Worm (Caenorhabditis elegans) whole organism, early embryonic: Measurements from ENCODE around the gene T23F2.2.

Experiments used
- B0310.2 ChIP-seq: sonication (generic microtip); optimal IDR thresholded peaks from 2 replicates; lab custom pipeline; 2016; ENCODE audit warnings: mild to moderate bottlenecking, missing genetic modification characterization, missing compliant biosample characterization
- F13C5.2 ChIP-seq: sonication (generic microtip); optimal IDR thresholded peaks from 2 replicates; lab custom pipeline; 2017; ENCODE audit warnings: mild to moderate bottlenecking, missing genetic modification characterization, inconsistent platforms, missing compliant biosample characterization
- aly-1 ChIP-seq: sonication (generic microtip); optimal IDR thresholded peaks from 2 replicates; lab custom pipeline; 2016; ENCODE audit warnings: missing genetic modification characterization, missing compliant biosample characterization
- ama-1 ChIP-seq: fragments of 150-350 bp; optimal IDR thresholded peaks from 2 replicates; lab custom pipeline; 2014
- ceh-13 ChIP-seq: fragments of 200-800 bp; sonication (Bioruptor generic); optimal IDR thresholded peaks from 2 replicates; lab custom pipeline; 2018; ENCODE audit warnings: mild to moderate bottlenecking, missing genetic modification characterization, missing compliant biosample characterization
- ceh-36 ChIP-seq: sonication (generic microtip); optimal IDR thresholded peaks from 2 replicates; lab custom pipeline; 2016; ENCODE audit warnings: missing genetic modification characterization, inconsistent platforms, missing compliant biosample characterization
- ets-7 ChIP-seq: sonication (generic microtip); optimal IDR thresholded peaks from 2 replicates; lab custom pipeline; 2016; ENCODE audit warnings: missing genotype, missing genetic modification characterization, missing compliant biosample characterization
- flt-1 ChIP-seq: fragments of 200-800 bp; sonication (Bioruptor generic); IDR thresholded peaks from 2 replicates; pipeline ENCODE4 v1.3.6; 2022; ENCODE audit warnings: missing genetic modification characterization, missing compliant biosample characterization
- hmbx-1 ChIP-seq: sonication (generic microtip); optimal IDR thresholded peaks from 2 replicates; lab custom pipeline; 2016; ENCODE audit warnings: mild to moderate bottlenecking, missing genetic modification characterization, missing compliant biosample characterization
- hmg-4 ChIP-seq: fragments of 200-800 bp; sonication (Bioruptor generic); optimal IDR thresholded peaks from 2 replicates; lab custom pipeline; 2018; ENCODE audit warnings: mild to moderate bottlenecking, missing genetic modification characterization, missing compliant biosample characterization
- hnd-1 ChIP-seq: sonication (generic microtip); optimal IDR thresholded peaks from 2 replicates; lab custom pipeline; 2016; ENCODE audit warnings: missing genetic modification characterization, missing compliant biosample characterization
- pes-1 ChIP-seq: fragments of 200-800 bp; sonication (Bioruptor generic); IDR thresholded peaks from 2 replicates; pipeline ENCODE4 v1.3.6; 2022; ENCODE audit warnings: missing genetic modification reagents, missing genetic modification characterization, missing compliant biosample characterization
- scrt-1 ChIP-seq: fragments of 200-800 bp; sonication (Bioruptor generic); IDR thresholded peaks from 2 replicates; pipeline ENCODE4 v1.3.6; 2022; ENCODE audit warnings: missing genetic modification characterization, missing compliant biosample characterization
- sea-1 ChIP-seq: fragments of 200-800 bp; sonication (Bioruptor generic); conservative IDR thresholded peaks from 2 replicates; pipeline ENCODE4 v1.3.6; 2022; ENCODE audit warnings: missing genetic modification characterization, missing compliant biosample characterization
- tbx-11 ChIP-seq: fragments of 200-800 bp; sonication (Bioruptor generic); IDR thresholded peaks from 2 replicates; pipeline ENCODE4 v1.3.6; 2022; ENCODE audit warnings: missing genetic modification characterization, missing compliant biosample characterization
- tbx-37 ChIP-seq: fragments of 200-800 bp; sonication (Bioruptor generic); conservative IDR thresholded peaks from 2 replicates; pipeline ENCODE4 v1.3.6; 2022; ENCODE audit warnings: missing genetic modification reagents, missing genetic modification characterization, missing compliant biosample characterization
- tra-4 ChIP-seq: sonication (generic microtip); optimal IDR thresholded peaks from 2 replicates; lab custom pipeline; 2017; ENCODE audit warnings: missing genetic modification characterization, missing compliant biosample characterization

The T23F2.2 gene

ce11 chrX:5460930-5461329 lies 44.1 kb downstream of the T23F2.2 start, which contains the start of gene ddr-1:
TSS of gene ddr-1 (plus strand) at chrX:5461230.
- TF ChIP-seq scrt-1 (GFP tag; lab: Robert Waterston, UW), result no peak
- TF ChIP-seq F13C5.2 (tag; lab: Kevin White, UChicago), result no peak
- no peak for TF ChIP-seq aly-1 (tag; lab: Kevin White, UChicago)
- no peak for TF ChIP-seq hmg-4 (GFP tag; lab: Kevin White, UChicago)
- no peak for TF ChIP-seq pes-1 (GFP tag; lab: Robert Waterston, UW)
- TF ChIP-seq hmbx-1 (tag; lab: Kevin White, UChicago), result no peak
- no peak for TF ChIP-seq ceh-13
- no peak for TF ChIP-seq B0310.2 (tag; lab: Kevin White, UChicago)
- TF ChIP-seq flt-1 (GFP tag; lab: Robert Waterston, UW), result no peak
- TF ChIP-seq tra-4 (tag; lab: Kevin White, UChicago), result no peak
- TF ChIP-seq hnd-1, result no peak
- no peak for TF ChIP-seq ama-1
- TF ChIP-seq ets-7 (tag; lab: Kevin White, UChicago), result no peak
- TF ChIP-seq sea-1 (GFP tag; lab: Robert Waterston, UW), result no peak
- TF ChIP-seq tbx-11, result no peak

- TF ChIP-seq ets-7 (tag; lab: Kevin White, UChicago), result no peak
- TF ChIP-seq hmg-4 (GFP tag; lab: Kevin White, UChicago), result no peak
- no peak for TF ChIP-seq tra-4 (tag; lab: Kevin White, UChicago)
- no peak for TF ChIP-seq aly-1 (tag; lab: Kevin White, UChicago)
- TF ChIP-seq flt-1 (GFP tag; lab: Robert Waterston, UW), result no peak
- no peak for TF ChIP-seq hmbx-1 (tag; lab: Kevin White, UChicago)
These were observed 46.3 kb downstream of the T23F2.2 start for ce11 chrX:5458750-5459149.

- TF ChIP-seq sea-1 (GFP tag; lab: Robert Waterston, UW) (no peak), B0310.2 (tag; lab: Kevin White, UChicago) (no peak), aly-1 (tag; lab: Kevin White, UChicago) (no peak), hnd-1 (no peak), F13C5.2 (tag; lab: Kevin White, UChicago) (no peak), pes-1 (GFP tag; lab: Robert Waterston, UW) (no peak), hmbx-1 (tag; lab: Kevin White, UChicago) (no peak), scrt-1 (GFP tag; lab: Robert Waterston, UW) (no peak), ceh-13 (no peak), ceh-36 (no peak)
These were observed 47.0 kb downstream of the T23F2.2 start for ce11 chrX:5458043-5458442.

- TF ChIP-seq sea-1 (GFP tag; lab: Robert Waterston, UW) (no peak), ets-7 (tag; lab: Kevin White, UChicago) (no peak), hnd-1 (no peak)
These were observed 47.9 kb downstream of the T23F2.2 start for ce11 chrX:5457184-5457583.

ce11 chrX:5455107-5455506 lies 49.9 kb downstream of the T23F2.2 start:
- TF ChIP-seq flt-1 (GFP tag; lab: Robert Waterston, UW), result no peak
- TF ChIP-seq tbx-37 (GFP tag; lab: Robert Waterston, UW), result no peak
- TF ChIP-seq aly-1 (tag; lab: Kevin White, UChicago), result no peak
- TF ChIP-seq F13C5.2 (tag; lab: Kevin White, UChicago), result no peak
- TF ChIP-seq tbx-11, result no peak
- no peak for TF ChIP-seq ceh-36
- TF ChIP-seq hnd-1, result no peak
- no peak for TF ChIP-seq ets-7 (tag; lab: Kevin White, UChicago)

ce11 chrX:5451706-5452105 lies 53.3 kb downstream of the T23F2.2 start:
- TF ChIP-seq F13C5.2 (tag; lab: Kevin White, UChicago) (no peak), tbx-11 (no peak), hnd-1 (no peak), ceh-36 (no peak), hmg-4 (GFP tag; lab: Kevin White, UChicago) (no peak), ets-7 (tag; lab: Kevin White, UChicago) (no peak), scrt-1 (GFP tag; lab: Robert Waterston, UW) (no peak)

- no peak for TF ChIP-seq F13C5.2 (tag; lab: Kevin White, UChicago)
- TF ChIP-seq sea-1 (GFP tag; lab: Robert Waterston, UW), result no peak
- TF ChIP-seq hmbx-1 (tag; lab: Kevin White, UChicago), result no peak
- no peak for TF ChIP-seq ets-7 (tag; lab: Kevin White, UChicago)
- no peak for TF ChIP-seq pes-1 (GFP tag; lab: Robert Waterston, UW)
- TF ChIP-seq flt-1 (GFP tag; lab: Robert Waterston, UW), result no peak
- TF ChIP-seq ceh-13, result no peak
- no peak for TF ChIP-seq ama-1
- no peak for TF ChIP-seq hnd-1
- TF ChIP-seq hmg-4 (GFP tag; lab: Kevin White, UChicago), result no peak
- no peak for TF ChIP-seq scrt-1 (GFP tag; lab: Robert Waterston, UW)
- TF ChIP-seq aly-1 (tag; lab: Kevin White, UChicago), result no peak
- no peak for TF ChIP-seq tbx-37 (GFP tag; lab: Robert Waterston, UW)
These were observed 54.1 kb downstream of the T23F2.2 start, which contains the start of gene C25F6.6 for ce11 chrX:5450773-5451447. TSS of gene C25F6.6 (minus strand) at chrX:5450823.

- TF ChIP-seq B0310.2 (tag; lab: Kevin White, UChicago), result no peak
- no peak for TF ChIP-seq ceh-36
- TF ChIP-seq F13C5.2 (tag; lab: Kevin White, UChicago), result no peak
- TF ChIP-seq ama-1, result no peak
- TF ChIP-seq hmg-4 (GFP tag; lab: Kevin White, UChicago), result no peak
- TF ChIP-seq tbx-11, result no peak
- no peak for TF ChIP-seq aly-1 (tag; lab: Kevin White, UChicago)
- no peak for TF ChIP-seq flt-1 (GFP tag; lab: Robert Waterston, UW)
- no peak for TF ChIP-seq pes-1 (GFP tag; lab: Robert Waterston, UW)
- no peak for TF ChIP-seq sea-1 (GFP tag; lab: Robert Waterston, UW)
- TF ChIP-seq hmbx-1 (tag; lab: Kevin White, UChicago), result no peak
- no peak for TF ChIP-seq scrt-1 (GFP tag; lab: Robert Waterston, UW)
- no peak for TF ChIP-seq ets-7 (tag; lab: Kevin White, UChicago)
These were observed 57.1 kb downstream of the T23F2.2 start, which contains the start of gene C25F6.8 for ce11 chrX:5447941-5448340. TSS of gene C25F6.8 (plus strand) at chrX:5448241.
